Worm (Caenorhabditis elegans): Measurements from ENCODE around the gene ZK673.4.

- no peak for TF ChIP-seq snpc-4 (tag; optimal IDR thresholded peaks at IDR 0.05)
- no peak for TF ChIP-seq lsy-2 (tag; optimal IDR thresholded peaks at IDR 0.05)
- no peak for TF ChIP-seq R02D3.7 (tag; optimal IDR thresholded peaks at IDR 0.05)
- TF ChIP-seq dmd-9 (GFP tag; IDR thresholded peaks at IDR 0.05), result no peak
- no peak for TF ChIP-seq zag-1 (tag; optimal IDR thresholded peaks at IDR 0.05)
- TF ChIP-seq fkh-10 (GFP tag; optimal IDR thresholded peaks at IDR 0.05), result no peak
- TF ChIP-seq D1046.2 (GFP tag; IDR thresholded peaks at IDR 0.05), result no peak
These were observed 19.1 kb downstream of the ZK673.4 start, which contains the start of gene ZK666.2 for ce11 chrII:10471790-10472189.
